Worm (Caenorhabditis elegans): ENCODE data around the gene cct-4.
A peak's percentile ranks its signal among the peaks of the same experiment; 100 is the strongest.

The cct-4 gene

DNA sequence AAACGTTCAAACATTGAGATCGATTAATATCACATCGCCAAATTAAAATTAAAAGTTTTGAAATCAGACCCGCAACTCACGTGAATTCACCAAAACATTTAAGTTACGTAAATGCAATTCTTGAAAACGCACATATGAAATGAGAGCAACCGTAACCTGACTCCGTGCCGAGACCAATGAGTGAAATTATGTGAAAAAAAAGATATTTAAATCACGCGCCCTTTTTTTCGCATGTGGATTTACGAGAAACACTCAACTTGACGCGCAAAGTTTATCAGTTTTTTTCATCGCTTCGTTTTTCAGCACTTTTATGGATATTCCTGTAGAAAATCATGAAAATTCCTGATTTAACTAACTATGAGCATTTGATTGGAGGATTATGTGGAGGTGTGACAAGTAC is 7.4 kb upstream of the cct-4 start, which contains the start of the genes gei-14 and slc-25A32:
Gene gei-14 (minus strand): TSS at position 175 of the 400 bp plus-strand sequence.
Gene slc-25A32 (plus strand): TSS at position 242 of the 400 bp plus-strand sequence.
- TF ChIP-seq K02D7.2 (tag; optimal IDR thresholded peaks at IDR 0.05) (no peak), ets-4 (tag; optimal IDR thresholded peaks at IDR 0.05) (no peak), nfya-1 (tag; optimal IDR thresholded peaks at IDR 0.05) (peak; percentile 6), elt-2 (tag; optimal IDR thresholded peaks at IDR 0.05) (peak; percentile 6), tbx-7 (tag; optimal IDR thresholded peaks at IDR 0.05) (no peak), madf-2 (tag; optimal IDR thresholded peaks at IDR 0.05) (no peak), hlh-30 (tag; optimal IDR thresholded peaks at IDR 0.05; ENCODE audit: insufficient read depth) (peak; percentile 17), elt-4 (tag; optimal IDR thresholded peaks at IDR 0.05) (no peak)

DNA sequence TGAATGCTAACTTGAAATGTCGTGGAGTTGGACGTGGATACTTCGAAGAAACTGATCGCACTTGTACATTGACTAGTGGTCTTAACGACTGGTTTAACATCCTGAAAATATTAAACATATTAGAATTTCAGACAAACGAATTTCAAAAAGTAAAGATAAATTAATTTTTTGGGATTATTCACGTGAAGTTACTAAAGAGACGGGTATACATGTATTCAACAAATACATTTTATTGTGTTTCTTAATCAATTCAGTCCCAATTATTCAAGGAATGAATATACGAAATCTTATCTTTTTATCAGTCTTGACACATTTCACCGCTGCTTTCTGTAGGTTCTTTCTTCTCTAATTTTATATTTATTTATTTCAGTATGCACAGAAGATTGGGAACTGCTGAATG is 5.1 kb upstream of the cct-4 start, which contains the start of the genes mrpl-10 and clec-142:
Gene mrpl-10 (minus strand): TSS at position 101 of the 400 bp plus-strand sequence.
Gene clec-142 (plus strand): TSS at position 264 of the 400 bp plus-strand sequence.
- TF ChIP-seq gmeb-2 (tag; optimal IDR thresholded peaks at IDR 0.05) = no peak
- no peak for TF ChIP-seq hlh-15 (tag; optimal IDR thresholded peaks at IDR 0.05)
- no peak for TF ChIP-seq T23F11.4 (GFP tag; optimal IDR thresholded peaks at IDR 0.05)
- TF ChIP-seq C38D4.7 (GFP tag; optimal IDR thresholded peaks at IDR 0.05) = no peak
- TF ChIP-seq unc-3 (GFP tag; conservative IDR thresholded peaks at IDR 0.05) = no peak
- no peak for TF ChIP-seq unc-3 (tag; optimal IDR thresholded peaks at IDR 0.05)
- TF ChIP-seq ets-4 (tag; optimal IDR thresholded peaks at IDR 0.05) = no peak
- no peak for TF ChIP-seq ceh-19 (GFP tag; optimal IDR thresholded peaks at IDR 0.05)
- no peak for TF ChIP-seq tbx-2 (tag; optimal IDR thresholded peaks at IDR 0.05)
- TF ChIP-seq tbx-7 (tag; optimal IDR thresholded peaks at IDR 0.05) = no peak

DNA sequence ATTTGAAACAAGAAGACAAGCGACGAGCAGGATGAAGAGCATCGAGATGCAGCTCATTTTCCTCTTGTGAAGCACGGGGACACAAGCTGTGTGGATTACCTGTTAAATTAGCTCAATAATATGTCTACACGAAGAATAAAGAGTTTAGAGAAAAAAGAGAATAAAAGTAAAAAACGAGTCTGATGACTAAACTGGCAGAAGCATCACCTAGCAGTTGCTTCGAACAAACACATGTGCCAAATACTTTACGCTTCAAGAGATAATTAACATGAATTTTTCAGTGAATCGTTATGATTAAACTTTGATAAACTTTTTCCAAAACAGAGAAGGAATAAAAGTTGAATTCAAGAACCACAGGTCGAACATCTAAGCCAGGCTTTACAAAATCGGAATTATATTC is 11.8 kb downstream of the cct-4 start, which contains the start of gene nlp-55:
Gene nlp-55 (minus strand): TSS at position 101 of the 400 bp plus-strand sequence.
- TF ChIP-seq elt-2 (tag; optimal IDR thresholded peaks at IDR 0.05) (no peak), ahr-1 (tag; optimal IDR thresholded peaks at IDR 0.05) (no peak), K02D7.2 (tag; optimal IDR thresholded peaks at IDR 0.05) (no peak), che-1 (tag; optimal IDR thresholded peaks at IDR 0.05) (no peak), unc-86 (tag; optimal IDR thresholded peaks at IDR 0.05) (no peak), ceh-2 (tag; optimal IDR thresholded peaks at IDR 0.05) (no peak), ceh-6 (GFP tag; optimal IDR thresholded peaks at IDR 0.05) (no peak), dve-1 (tag; optimal IDR thresholded peaks at IDR 0.05) (no peak), hlh-13 (GFP tag; optimal IDR thresholded peaks at IDR 0.05) (no peak), ttx-3 (tag; optimal IDR thresholded peaks at IDR 0.05) (no peak), ceh-14 (tag; optimal IDR thresholded peaks at IDR 0.05) (no peak)

DNA sequence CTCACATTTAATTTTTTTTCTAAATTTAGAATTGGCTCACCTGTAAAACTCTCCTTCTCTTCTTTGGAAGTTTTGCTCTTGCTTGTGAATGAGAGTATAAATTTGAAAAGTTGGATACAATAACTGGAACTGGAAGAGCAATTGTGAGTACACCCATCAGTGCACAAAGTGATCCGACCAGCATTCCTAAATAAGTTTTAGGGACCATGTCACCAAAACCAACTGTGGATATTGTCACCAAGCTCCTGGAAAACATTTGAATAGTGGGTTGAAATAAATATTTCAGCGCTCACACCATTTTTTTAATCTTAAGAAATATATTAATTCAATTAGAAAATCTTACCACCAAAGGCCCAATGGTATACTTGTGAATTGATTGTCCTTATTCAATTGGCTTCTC is 24.8 kb downstream of the cct-4 start:
- TF ChIP-seq pha-2 (tag; optimal IDR thresholded peaks at IDR 0.05) (no peak), npax-4 (tag; optimal IDR thresholded peaks at IDR 0.05) (no peak), unc-42 (tag; optimal IDR thresholded peaks at IDR 0.05) (no peak), T23F11.4 (GFP tag; optimal IDR thresholded peaks at IDR 0.05) (no peak)

DNA sequence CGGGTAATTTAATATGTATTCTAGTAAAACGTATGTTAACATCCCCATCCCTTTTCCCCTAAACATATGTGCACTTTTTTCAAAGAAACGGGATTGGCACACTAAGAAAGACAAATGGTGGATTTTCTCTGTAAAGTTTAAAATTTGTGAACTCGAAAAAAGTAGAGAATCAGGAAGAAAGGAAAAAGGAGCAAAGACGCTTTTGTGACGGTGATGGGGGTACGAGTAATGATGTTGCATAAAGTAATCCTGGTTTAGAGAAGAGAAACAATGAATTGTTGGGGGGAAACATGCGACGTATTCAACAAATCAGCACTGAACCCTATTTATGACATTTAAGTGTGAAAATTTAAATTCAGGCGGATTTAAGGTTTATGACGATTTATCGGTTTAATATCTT is 28.0 kb downstream of the cct-4 start:
- TF ChIP-seq sox-2 (GFP tag; IDR thresholded peaks at IDR 0.05) (no peak), rnt-1 (tag; optimal IDR thresholded peaks at IDR 0.05) (no peak), pat-9 (tag; optimal IDR thresholded peaks at IDR 0.05) (no peak), ceh-2 (tag; optimal IDR thresholded peaks at IDR 0.05) (no peak), ahr-1 (tag; optimal IDR thresholded peaks at IDR 0.05) (no peak), ceh-48 (tag; optimal IDR thresholded peaks at IDR 0.05) (no peak), ceh-34 (tag; optimal IDR thresholded peaks at IDR 0.05) (no peak), pax-1 (tag; optimal IDR thresholded peaks at IDR 0.05) (no peak), C08G9.2 (tag; optimal IDR thresholded peaks at IDR 0.05) (no peak), ceh-6 (GFP tag; optimal IDR thresholded peaks at IDR 0.05) (no peak), ceh-30 (tag; optimal IDR thresholded peaks at IDR 0.05) (no peak), fax-1 (tag; optimal IDR thresholded peaks at IDR 0.05) (no peak)
